Worm (Caenorhabditis elegans): ENCODE results near the gene ida-1.

DNA sequence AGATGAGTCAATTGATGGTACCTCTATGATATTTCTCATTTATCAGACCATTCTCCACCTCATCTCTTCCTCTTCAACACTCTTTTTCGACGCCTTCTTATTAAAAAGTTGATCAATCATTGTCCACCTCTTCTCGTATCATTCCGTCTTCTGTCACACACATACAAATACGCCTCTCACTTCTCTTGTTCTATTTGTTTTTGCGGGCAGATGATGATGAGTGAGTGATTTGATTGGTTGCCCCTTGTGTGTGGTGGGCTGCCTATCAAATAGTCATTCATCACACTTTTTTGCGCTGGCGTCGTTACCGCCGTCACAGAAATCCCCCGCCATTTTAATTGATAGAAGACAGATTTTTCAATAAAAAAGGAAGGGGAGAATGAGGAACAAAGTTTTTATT is 57.3 kb downstream of the ida-1 start:
- no peak for TF ChIP-seq ama-1 (optimal IDR thresholded peaks at IDR 0.05)
- no peak for TF ChIP-seq flt-1 (GFP tag; IDR thresholded peaks at IDR 0.05)
- no peak for TF ChIP-seq ceh-36 (tag; optimal IDR thresholded peaks at IDR 0.05)
- no peak for TF ChIP-seq scrt-1 (GFP tag; IDR thresholded peaks at IDR 0.05)
- TF ChIP-seq tbx-37 (GFP tag; conservative IDR thresholded peaks at IDR 0.05): no peak
- no peak for TF ChIP-seq B0310.2 (tag; optimal IDR thresholded peaks at IDR 0.05)
- TF ChIP-seq tra-4 (tag; optimal IDR thresholded peaks at IDR 0.05): no peak
- no peak for TF ChIP-seq sea-1 (GFP tag; conservative IDR thresholded peaks at IDR 0.05)
- no peak for TF ChIP-seq pes-1 (GFP tag; IDR thresholded peaks at IDR 0.05)
- no peak for TF ChIP-seq hmbx-1 (tag; optimal IDR thresholded peaks at IDR 0.05)
- no peak for TF ChIP-seq tbx-11 (GFP tag; IDR thresholded peaks at IDR 0.05)

All from whole organism, early embryonic.